Worm (Caenorhabditis elegans): ENCODE measurements around the gene ubc-7.

DNA sequence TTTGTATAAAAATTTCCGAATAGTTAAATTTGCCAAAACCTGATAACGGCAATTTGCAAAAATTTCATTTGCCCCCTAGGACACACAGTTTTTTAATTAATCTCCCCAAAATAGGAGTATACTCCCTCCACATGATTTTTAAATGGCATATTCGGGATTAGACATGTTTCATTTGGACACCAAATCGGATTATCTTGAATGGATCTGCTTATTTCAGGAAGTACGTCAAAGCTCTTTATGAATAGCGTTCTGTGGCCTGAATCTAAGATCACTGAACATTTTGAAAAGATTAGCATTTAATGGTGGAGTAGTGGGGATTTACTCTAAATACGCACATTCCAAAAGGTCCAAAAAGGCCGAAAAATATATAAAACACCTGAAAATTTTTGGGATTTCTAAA, 27.6 kb upstream of the ubc-7 start:
- TF ChIP-seq spr-3 (GFP tag; optimal IDR thresholded peaks at IDR 0.05) (no peak), lin-39 (tag; optimal IDR thresholded peaks at IDR 0.05) (no peak)
